Worm (Caenorhabditis elegans) whole organism, mixed stage, embryonic: ENCODE results near the gene Y116A8C.29.

Experiments
- ceh-43 ChIP-seq: fragments of 200-800 bp; sonication (Bioruptor generic); optimal IDR thresholded peaks from 2 replicates; lab custom pipeline; 2018; ENCODE audit warnings: mild to moderate bottlenecking, missing genetic modification characterization, moderate library complexity, missing compliant biosample characterization
- drap-1 ChIP-seq: fragments of 200-800 bp; sonication (Bioruptor generic); optimal IDR thresholded peaks from 3 replicates; lab custom pipeline; 2018; ENCODE audit warnings: mild to moderate bottlenecking, missing genetic modification characterization, missing compliant biosample characterization
- elt-1 ChIP-seq: sonication (generic microtip); optimal IDR thresholded peaks from 2 replicates; lab custom pipeline; 2017; ENCODE audit warnings: missing genetic modification characterization, mild to moderate bottlenecking, missing compliant biosample characterization, antibody characterized with exemption, moderate library complexity, borderline replicate concordance; ENCODE audit not compliant: insufficient read depth
- lin-13 ChIP-seq: fragments of 150-350 bp; optimal IDR thresholded peaks from 2 replicates; lab custom pipeline; 2014; ENCODE audit warnings: missing biosample characterization, missing genetic modification characterization
- mep-1 ChIP-seq: fragments of 150-350 bp; optimal IDR thresholded peaks from 2 replicates; lab custom pipeline; 2017; ENCODE audit warnings: missing biosample characterization, missing genetic modification reagents, missing genetic modification characterization, inconsistent platforms
- nhr-28 ChIP-seq: fragments of 150-350 bp; optimal IDR thresholded peaks from 2 replicates; lab custom pipeline; 2014; ENCODE audit warnings: missing biosample characterization, missing genetic modification characterization
- snpc-4 ChIP-seq: fragments of 150-350 bp; optimal IDR thresholded peaks from 2 replicates; lab custom pipeline; 2014; ENCODE audit warnings: missing biosample characterization, missing genetic modification characterization
- unc-62 ChIP-seq: fragments of 150-350 bp; optimal IDR thresholded peaks from 2 replicates; lab custom pipeline; 2014; ENCODE audit warnings: missing biosample characterization, missing genetic modification reagents, missing genetic modification characterization
- ztf-11 ChIP-seq: fragments of 150-350 bp; optimal IDR thresholded peaks from 2 replicates; lab custom pipeline; 2014; ENCODE audit warnings: missing biosample characterization, missing genetic modification characterization

ce11 chrIV:17100628-17101338 is 7.0 kb downstream of the Y116A8C.29 start:
- TF ChIP-seq nhr-28 (tag; lab: Kevin White, UChicago) (no peak), ztf-11 (tag; lab: Kevin White, UChicago) (no peak), mep-1 (tag; lab: Kevin White, UChicago) (no peak), lin-13 (tag; lab: Kevin White, UChicago) (no peak), ceh-43 (no peak), elt-1 (tag; lab: Kevin White, UChicago) (no peak), unc-62 (GFP tag; lab: Kevin White, UChicago) (no peak), drap-1 (GFP tag; lab: Kevin White, UChicago) (no peak), snpc-4 (tag; lab: Kevin White, UChicago) (no peak)
